Fruit fly (Drosophila melanogaster) whole organism, embryonic: ENCODE data around the gene CG14817.
A peak's percentile ranks its signal among the peaks of the same experiment; 100 is the strongest.

Source experiments
- Awh ChIP-seq: fragments of 200-800 bp; sonication (Bioruptor generic); IDR thresholded peaks from 2 replicates; pipeline ENCODE4, ENCODE4 v1.3.6; 2022; ENCODE audit warnings: missing biosample characterization, missing genetic modification characterization
- BEAF-32 ChIP-seq: fragments of 200-800 bp; sonication (Bioruptor generic); optimal IDR thresholded peaks from 3 replicates; lab custom pipeline; 2017; ENCODE audit warnings: missing biosample characterization, missing genetic modification characterization, mild to moderate bottlenecking, moderate library complexity, missing genetic modification reagents
- Bdp1 ChIP-seq: fragments of 200-800 bp; sonication (Bioruptor generic); optimal IDR thresholded peaks from 3 replicates; lab custom pipeline; 2016; ENCODE audit warnings: missing biosample characterization, missing genetic modification characterization
- CG10209 ChIP-seq: fragments of 200-800 bp; sonication (Bioruptor generic); optimal IDR thresholded peaks from 3 replicates; lab custom pipeline; 2017; ENCODE audit warnings: missing biosample characterization, mild to moderate bottlenecking, missing genetic modification characterization, missing genetic modification reagents
- CG10431 ChIP-seq: fragments of 200-800 bp; sonication (Bioruptor generic); optimal IDR thresholded peaks from 3 replicates; lab custom pipeline; 2018; ENCODE audit warnings: missing biosample characterization, mild to moderate bottlenecking, missing genetic modification characterization
- CG10565 ChIP-seq: fragments of 200-800 bp; sonication (Bioruptor generic); optimal IDR thresholded peaks from 3 replicates; lab custom pipeline; 2016; ENCODE audit warnings: missing biosample characterization, mild to moderate bottlenecking, missing genetic modification characterization
- CG11247 ChIP-seq: fragments of 200-800 bp; sonication (Bioruptor generic); IDR thresholded peaks from 2 replicates; pipeline ENCODE4 v1.3.6; 2022; ENCODE audit warnings: missing biosample characterization, missing genetic modification characterization
- CG11398 ChIP-seq: fragments of 200-800 bp; sonication (Bioruptor generic); optimal IDR thresholded peaks from 2 replicates; lab custom pipeline; 2016; ENCODE audit warnings: missing biosample characterization, missing genetic modification characterization
- CG11695 ChIP-seq: fragments of 200-800 bp; sonication (Bioruptor generic); IDR thresholded peaks from 3 replicates; pipeline ENCODE4 v1.3.6; 2022; ENCODE audit warnings: missing biosample characterization, missing genetic modification characterization
- CG12219 ChIP-seq: fragments of 200-800 bp; sonication (Bioruptor generic); optimal IDR thresholded peaks from 3 replicates; lab custom pipeline; 2018; ENCODE audit warnings: missing biosample characterization, mild to moderate bottlenecking, missing genetic modification characterization
- CG13296 ChIP-seq: fragments of 200-800 bp; sonication (Bioruptor generic); optimal IDR thresholded peaks from 3 replicates; lab custom pipeline; 2018; ENCODE audit warnings: missing biosample characterization, mild to moderate bottlenecking, missing genetic modification characterization
- CG13624 ChIP-seq: fragments of 200-800 bp; sonication (Bioruptor generic); optimal IDR thresholded peaks from 2 replicates; lab custom pipeline; 2016; ENCODE audit warnings: missing biosample characterization, missing genetic modification characterization
- CG13894 ChIP-seq: fragments of 200-800 bp; sonication (Bioruptor generic); optimal IDR thresholded peaks from 3 replicates; lab custom pipeline; 2018; ENCODE audit warnings: missing biosample characterization, mild to moderate bottlenecking, missing genetic modification characterization, moderate library complexity
- CG14667 ChIP-seq: fragments of 200-800 bp; sonication (Bioruptor generic); IDR thresholded peaks from 2 replicates; pipeline ENCODE4 v1.3.6; 2022; ENCODE audit warnings: missing biosample characterization, missing genetic modification characterization
- CG15011 ChIP-seq: fragments of 200-800 bp; sonication (Bioruptor generic); optimal IDR thresholded peaks from 3 replicates; lab custom pipeline; 2018; ENCODE audit warnings: missing biosample characterization, mild to moderate bottlenecking, missing genetic modification characterization
- CG1529 ChIP-seq: fragments of 200-800 bp; sonication (Bioruptor generic); optimal IDR thresholded peaks from 3 replicates; lab custom pipeline; 2018; ENCODE audit warnings: missing biosample characterization, missing genetic modification characterization
- CG1647 ChIP-seq: fragments of 200-800 bp; sonication (Bioruptor generic); optimal IDR thresholded peaks from 3 replicates; lab custom pipeline; 2016; ENCODE audit warnings: missing biosample characterization, missing genetic modification characterization
- CG17385 ChIP-seq: fragments of 200-800 bp; sonication (Bioruptor generic); optimal IDR thresholded peaks from 3 replicates; lab custom pipeline; 2018; ENCODE audit warnings: missing biosample characterization, mild to moderate bottlenecking, missing genetic modification characterization
- CG17612 ChIP-seq: fragments of 200-800 bp; sonication (Bioruptor generic); IDR thresholded peaks from 2 replicates; pipeline ENCODE4 v1.3.6; 2022; ENCODE audit warnings: missing biosample characterization, missing genetic modification characterization
- CG2120 ChIP-seq: fragments of 200-800 bp; sonication (Bioruptor generic); optimal IDR thresholded peaks from 3 replicates; lab custom pipeline; 2016; ENCODE audit warnings: missing biosample characterization, missing genetic modification characterization
- CG32772 ChIP-seq: fragments of 200-800 bp; sonication (Bioruptor generic); IDR thresholded peaks from 2 replicates; pipeline ENCODE4 v1.3.6; 2022; ENCODE audit warnings: missing biosample characterization, missing genetic modification characterization
- CG3407 ChIP-seq: fragments of 200-800 bp; sonication (Bioruptor generic); optimal IDR thresholded peaks from 2 replicates; lab custom pipeline; 2018; ENCODE audit warnings: missing biosample characterization, mild to moderate bottlenecking, missing genetic modification characterization
- CG34224 ChIP-seq: fragments of 200-800 bp; sonication (Bioruptor generic); IDR thresholded peaks from 3 replicates; pipeline ENCODE4 v1.3.6; 2022; ENCODE audit warnings: missing biosample characterization, missing genetic modification characterization; ENCODE audit not compliant: partially characterized antibody
- CG6854 ChIP-seq: fragments of 200-800 bp; sonication (Bioruptor generic); optimal IDR thresholded peaks from 3 replicates; lab custom pipeline; 2017; ENCODE audit warnings: missing biosample characterization, mild to moderate bottlenecking, missing genetic modification characterization
- D19B ChIP-seq: fragments of 200-800 bp; sonication (Bioruptor generic); optimal IDR thresholded peaks from 2 replicates; lab custom pipeline; 2017; ENCODE audit warnings: missing biosample characterization, mild to moderate bottlenecking, missing genetic modification characterization
- Doc2 ChIP-seq: fragments of 200-800 bp; sonication (Bioruptor generic); IDR thresholded peaks from 2 replicates; pipeline ENCODE4 v1.3.6; 2022; ENCODE audit warnings: missing biosample characterization, missing genetic modification characterization
- HHEX ChIP-seq: fragments of 200-800 bp; sonication (Bioruptor generic); optimal IDR thresholded peaks from 3 replicates; lab custom pipeline; 2017; ENCODE audit warnings: missing biosample characterization, mild to moderate bottlenecking, missing genetic modification characterization, missing genetic modification reagents
- HLH4C ChIP-seq: fragments of 200-800 bp; sonication (Bioruptor generic); IDR thresholded peaks from 3 replicates; pipeline ENCODE4 v1.3.6; 2022; ENCODE audit warnings: missing biosample characterization, missing genetic modification characterization; ENCODE audit not compliant: partially characterized antibody
- MESR4 ChIP-seq: fragments of 200-800 bp; sonication (Bioruptor generic); optimal IDR thresholded peaks from 2 replicates; lab custom pipeline; 2018; ENCODE audit warnings: missing biosample characterization, mild to moderate bottlenecking, missing genetic modification characterization, moderate library complexity
- Mad ChIP-seq: fragments of 200-800 bp; sonication (Bioruptor generic); optimal IDR thresholded peaks from 2 replicates; lab custom pipeline; 2016; ENCODE audit warnings: missing biosample characterization, missing genetic modification characterization
- Meics ChIP-seq: fragments of 200-800 bp; sonication (Bioruptor generic); optimal IDR thresholded peaks from 2 replicates; lab custom pipeline; 2017; ENCODE audit warnings: missing biosample characterization, mild to moderate bottlenecking, missing genetic modification characterization
- Poxn ChIP-seq: fragments of 200-800 bp; sonication (Bioruptor generic); IDR thresholded peaks from 2 replicates; pipeline ENCODE4 v1.3.6; 2022; ENCODE audit warnings: missing biosample characterization, missing genetic modification characterization
- ac ChIP-seq: fragments of 200-800 bp; sonication (Bioruptor generic); optimal IDR thresholded peaks from 3 replicates; lab custom pipeline; 2017; ENCODE audit warnings: missing biosample characterization, mild to moderate bottlenecking, missing genetic modification characterization
- aop ChIP-seq: fragments of 200-800 bp; sonication (Bioruptor generic); IDR thresholded peaks from 2 replicates; pipeline ENCODE4 v1.3.6; 2022; ENCODE audit warnings: missing biosample characterization, missing genetic modification characterization
- ara ChIP-seq: fragments of 200-800 bp; sonication (Bioruptor generic); IDR thresholded peaks from 2 replicates; pipeline ENCODE4 v1.3.6; 2022; ENCODE audit warnings: missing biosample characterization, missing genetic modification characterization
- ase ChIP-seq: fragments of 200-800 bp; sonication (Bioruptor generic); IDR thresholded peaks from 3 replicates; pipeline ENCODE4 v1.3.6; 2022; ENCODE audit warnings: missing biosample characterization, missing genetic modification characterization
- ash1 ChIP-seq: fragments of 200-800 bp; sonication (Bioruptor generic); optimal IDR thresholded peaks from 2 replicates; lab custom pipeline; 2018; ENCODE audit warnings: missing biosample characterization, mild to moderate bottlenecking, missing genetic modification characterization
- bbx ChIP-seq: fragments of 200-800 bp; sonication (Bioruptor generic); IDR thresholded peaks from 2 replicates; pipeline ENCODE4 v1.3.6; 2022; ENCODE audit warnings: missing biosample characterization, missing genetic modification characterization; ENCODE audit not compliant: partially characterized antibody
- chn ChIP-seq: fragments of 200-800 bp; sonication (Bioruptor generic); optimal IDR thresholded peaks from 2 replicates; lab custom pipeline; 2016; ENCODE audit warnings: missing biosample characterization, missing genetic modification characterization
- croc ChIP-seq: fragments of 200-800 bp; sonication (Bioruptor generic); conservative IDR thresholded peaks from 3 replicates; pipeline ENCODE4 v1.3.6; 2022; ENCODE audit warnings: missing biosample characterization, missing genetic modification characterization
- dmrt11E ChIP-seq: fragments of 200-800 bp; sonication (Bioruptor generic); optimal IDR thresholded peaks from 3 replicates; lab custom pipeline; 2018; ENCODE audit warnings: missing biosample characterization, mild to moderate bottlenecking, missing genetic modification characterization, moderate library complexity
- grau ChIP-seq: fragments of 200-800 bp; optimal IDR thresholded peaks from 3 replicates; lab custom pipeline; 2019; ENCODE audit warnings: missing biosample characterization, mild to moderate bottlenecking, missing genetic modification characterization, moderate library complexity
- her ChIP-seq: fragments of 200-800 bp; sonication (Bioruptor generic); optimal IDR thresholded peaks from 2 replicates; lab custom pipeline; 2016; ENCODE audit warnings: missing biosample characterization, missing genetic modification characterization
- jing ChIP-seq: fragments of 200-800 bp; sonication (Bioruptor generic); optimal IDR thresholded peaks from 2 replicates; lab custom pipeline; 2018; ENCODE audit warnings: missing biosample characterization, mild to moderate bottlenecking, missing genetic modification characterization
- lilli ChIP-seq: fragments of 200-800 bp; sonication (Bioruptor generic); optimal IDR thresholded peaks from 3 replicates; lab custom pipeline; 2016; ENCODE audit warnings: missing biosample characterization, missing genetic modification characterization
- lola ChIP-seq, 3 experiments: fragments of >200 bp in 2 of 3; fragments of 200-800 bp in 1 of 3; sonication (Bioruptor generic) in 1 of 3; optimal IDR thresholded peaks; 2 replicates each; lab custom pipeline; 2017 to 2019; ENCODE audit warnings: missing biosample characterization in 3 of 3, missing genetic modification characterization in 3 of 3, mild to moderate bottlenecking in 1 of 3, moderate library complexity in 1 of 3
- prd ChIP-seq, 3 experiments: fragments of >200 bp in 2 of 3; fragments of 200-800 bp in 1 of 3; sonication (Bioruptor generic) in 1 of 3; optimal IDR thresholded peaks in 2 of 3; IDR thresholded peaks in 1 of 3; 2 replicates in 2 of 3; 3 replicates in 1 of 3; pipeline versions ENCODE4 v1.3.6 to Lab custom; 2017 to 2022; ENCODE audit warnings: missing biosample characterization in 1 of 3, missing genetic modification characterization in 1 of 3
- tap ChIP-seq: fragments of 200-800 bp; optimal IDR thresholded peaks from 3 replicates; lab custom pipeline; 2019; ENCODE audit warnings: missing biosample characterization, mild to moderate bottlenecking, missing genetic modification characterization, moderate library complexity
- tgo ChIP-seq: fragments of 200-800 bp; sonication (Bioruptor generic); IDR thresholded peaks from 3 replicates; pipeline ENCODE4 v1.3.6; 2022; ENCODE audit warnings: missing biosample characterization, missing genetic modification characterization
- zf30C ChIP-seq: fragments of 200-800 bp; sonication (Bioruptor generic); optimal IDR thresholded peaks from 3 replicates; lab custom pipeline; 2018; ENCODE audit warnings: missing biosample characterization, mild to moderate bottlenecking, missing genetic modification characterization

The CG14817 gene

dm6 chrX:1880139-1880556 lies 3.1 kb upstream of the CG14817 start, which contains the start of gene Coa8 (continued):
- TF ChIP-seq dmrt11E (tag; lab: Kevin White, UChicago) (peak; percentile 6), CG2120 (GFP tag; lab: Kevin White, UChicago) (peak; percentile 52), CG10209 (GFP tag; lab: Kevin White, UChicago) (no peak), croc (GFP tag; lab: Robert Waterston, UW) (no peak), zf30C (no peak), her (GFP tag; lab: Kevin White, UChicago) (no peak), CG13894 (tag; lab: Kevin White, UChicago) (no peak), lola (GFP tag; optimal IDR thresholded peaks at IDR 0.05; lab: Kevin White, UChicago) (no peak), HHEX (GFP tag; lab: Kevin White, UChicago) (no peak), CG15011 (no peak), CG11398 (GFP tag; lab: Kevin White, UChicago) (no peak), CG6854 (GFP tag; lab: Kevin White, UChicago) (no peak), CG11695 (GFP tag; lab: Robert Waterston, UW) (peak; percentile 49; the same call in 2 of the 3 replicates), CG14667 (GFP tag; lab: Robert Waterston, UW) (peak; percentile 30; the same call in 1 of the 2 replicates), MESR4 (no peak), Meics (GFP tag; lab: Kevin White, UChicago) (peak; percentile 38), CG11247 (GFP tag; lab: Robert Waterston, UW) (0 out of 2 replicates have a peak, but pooled peaks have one; percentile 19), Bdp1 (no peak), tgo (GFP tag; lab: Robert Waterston, UW) (peak; percentile 27; the same call in 1 of the 3 replicates), chn (GFP tag; lab: Kevin White, UChicago) (peak; percentile 34), CG17612 (GFP tag; lab: Robert Waterston, UW) (no peak), CG13296 (GFP tag; lab: Kevin White, UChicago) (peak; percentile 31), tap (no peak), CG13624 (GFP tag; lab: Kevin White, UChicago) (peak; percentile 40), D19B (GFP tag; lab: Kevin White, UChicago) (no peak), CG12219 (GFP tag; lab: Kevin White, UChicago) (no peak), BEAF-32 (peak; percentile 62), CG10431 (GFP tag; lab: Kevin White, UChicago) (peak; percentile 8), Doc2 (GFP tag; lab: Robert Waterston, UW) (no peak), Poxn (GFP tag; lab: Robert Waterston, UW) (0 out of 2 replicates have a peak, but pooled peaks have one; percentile 25), bbx (peak; percentile 7; the same call in 1 of the 2 replicates), CG17385 (GFP tag; lab: Kevin White, UChicago) (peak; percentile 31), prd (optimal IDR thresholded peaks at IDR 0.05; lab: Kevin White, UChicago) (no peak), prd (GFP tag; IDR thresholded peaks at IDR 0.05; lab: Robert Waterston, UW) (peak; percentile 61), HLH4C (GFP tag; lab: Robert Waterston, UW) (peak; percentile 42; the same call in 1 of the 3 replicates), ac (GFP tag; lab: Kevin White, UChicago) (no peak), aop (no peak), Awh (0 out of 2 replicates have a peak, but pooled peaks have one; percentile 42), CG32772 (GFP tag; lab: Robert Waterston, UW) (0 out of 2 replicates have a peak, but pooled peaks have one; percentile 47), CG34224 (peak; percentile 12; the same call in 2 of the 3 replicates), ash1 (GFP tag; lab: Kevin White, UChicago) (no peak), CG10565 (no peak), CG1647 (no peak), lilli (GFP tag; lab: Kevin White, UChicago) (peak; percentile 53), CG1529 (GFP tag; lab: Kevin White, UChicago) (no peak), jing (no peak), Mad (GFP tag; lab: Kevin White, UChicago) (peak; percentile 15), CG3407 (GFP tag; lab: Kevin White, UChicago) (no peak), ara (GFP tag; lab: Robert Waterston, UW) (no peak), ase (GFP tag; lab: Robert Waterston, UW) (no peak), grau (peak; percentile 48)
